Worm (Caenorhabditis elegans): ENCODE results near the gene pgph-3.

The pgph-3 gene

ce11 chrV:5780713-5781360, 17.2 kb upstream of the pgph-3 start, which contains the start of gene F44E7.5 (continued):
- TF ChIP-seq lin-39 (tag; optimal IDR thresholded peaks at IDR 0.05) (no peak), isw-1 (GFP tag; IDR thresholded peaks at IDR 0.05) (no peak), ceh-8 (GFP tag; optimal IDR thresholded peaks at IDR 0.05) (no peak), grh-1 (GFP tag; IDR thresholded peaks at IDR 0.05) (0 out of 2 replicates have a peak, but pooled peaks have one; percentile 12), lin-35 (GFP tag; optimal IDR thresholded peaks at IDR 0.05) (peak; percentile 0 to 41), tbx-2 (tag; optimal IDR thresholded peaks at IDR 0.05) (peak; percentile 34), F16B12.6 (tag; optimal IDR thresholded peaks at IDR 0.05) (no peak), unc-30 (tag; optimal IDR thresholded peaks at IDR 0.05) (no peak), elt-3 (tag; optimal IDR thresholded peaks at IDR 0.05) (peak in 3 of 6 experiments; percentile 11 to 74 (median 51)), ama-1 (optimal IDR thresholded peaks at IDR 0.05) (no peak), nhr-84 (tag; optimal IDR thresholded peaks at IDR 0.05) (no peak), lin-15B (tag; optimal IDR thresholded peaks at IDR 0.05) (no peak), nhr-11 (tag; optimal IDR thresholded peaks at IDR 0.05) (no peak), irx-1 (tag; optimal IDR thresholded peaks at IDR 0.05) (no peak), fkh-8 (tag; optimal IDR thresholded peaks at IDR 0.05) (no peak), dsc-1 (tag; optimal IDR thresholded peaks at IDR 0.05) (no peak), C34B4.2 (tag; optimal IDR thresholded peaks at IDR 0.05) (no peak), blmp-1 (tag; optimal IDR thresholded peaks at IDR 0.05) (peak; percentile 28), nhr-237 (tag; optimal IDR thresholded peaks at IDR 0.05) (no peak), elt-2 (tag; optimal IDR thresholded peaks at IDR 0.05) (peak; percentile 80), pqm-1 (tag; optimal IDR thresholded peaks at IDR 0.05) (no peak), nhr-19 (GFP tag; conservative IDR thresholded peaks at IDR 0.05) (peak; percentile 59), ceh-63 (GFP tag; optimal IDR thresholded peaks at IDR 0.05) (no peak), pax-3 (tag; optimal IDR thresholded peaks at IDR 0.05) (no peak), efl-1 (optimal IDR thresholded peaks at IDR 0.05) (peak; percentile 34 to 61), efl-1 (GFP tag; optimal IDR thresholded peaks at IDR 0.05 in 1 of 2) (peak; percentile 23 to 87), nhr-71 (tag; optimal IDR thresholded peaks at IDR 0.05) (peak; percentile 77), lir-3 (tag; optimal IDR thresholded peaks at IDR 0.05; ENCODE audit: poor library complexity) (no peak), mef-2 (tag; optimal IDR thresholded peaks at IDR 0.05) (no peak), mdl-1 (tag; optimal IDR thresholded peaks at IDR 0.05) (peak in 1 of 2 experiments; percentile 20), hpl-2 (GFP tag; optimal IDR thresholded peaks at IDR 0.05) (no peak), ceh-88 (GFP tag; IDR thresholded peaks at IDR 0.05) (no peak), egl-13 (tag; optimal IDR thresholded peaks at IDR 0.05) (no peak), rnt-1 (tag; optimal IDR thresholded peaks at IDR 0.05) (peak; percentile 59), pag-3 (tag; optimal IDR thresholded peaks at IDR 0.05; ENCODE audit: borderline replicate concordance, insufficient read depth) (no peak), sptf-1 (tag; optimal IDR thresholded peaks at IDR 0.05) (no peak), zag-1 (tag; optimal IDR thresholded peaks at IDR 0.05) (no peak), fkh-4 (tag; optimal IDR thresholded peaks at IDR 0.05; ENCODE audit: borderline replicate concordance) (no peak), ces-1 (GFP tag; optimal IDR thresholded peaks at IDR 0.05) (no peak), hlh-4 (tag; optimal IDR thresholded peaks at IDR 0.05) (no peak), Y116A8C.19 (tag; optimal IDR thresholded peaks at IDR 0.05; ENCODE audit: borderline replicate concordance) (no peak), lsy-2 (tag; optimal IDR thresholded peaks at IDR 0.05) (peak; percentile 20 to 46), snu-23 (GFP tag; optimal IDR thresholded peaks at IDR 0.05) (peak; percentile 72), sox-4 (tag; optimal IDR thresholded peaks at IDR 0.05) (no peak), zip-4 (GFP tag; optimal IDR thresholded peaks at IDR 0.05) (no peak), unc-98 (GFP tag; IDR thresholded peaks at IDR 0.05) (0 out of 2 replicates have a peak, but pooled peaks have one; percentile 4), lin-14 (GFP tag; optimal IDR thresholded peaks at IDR 0.05) (peak; percentile 92), efl-3 (GFP tag; optimal IDR thresholded peaks at IDR 0.05) (no peak), nhr-47 (tag; optimal IDR thresholded peaks at IDR 0.05) (peak; percentile 58), egl-27 (tag; optimal IDR thresholded peaks at IDR 0.05) (no peak), nhr-28 (tag; optimal IDR thresholded peaks at IDR 0.05) (no peak), lin-13 (GFP tag; optimal IDR thresholded peaks at IDR 0.05) (peak; percentile 20)

Data from whole organism, L1 larva.